Worm (Caenorhabditis elegans): ENCODE results near the gene stip-1.

The stip-1 gene

ce11 chrII:10349915-10350314 lies at the start of gene stip-1:
Gene stip-1 (minus strand): TSS chrII:10350012.
- TF ChIP-seq ets-5 (GFP tag; IDR thresholded peaks at IDR 0.05) (no peak), rnt-1 (tag; optimal IDR thresholded peaks at IDR 0.05) (peak; percentile 27), nhr-71 (tag; optimal IDR thresholded peaks at IDR 0.05) (peak; percentile 39), dsc-1 (tag; optimal IDR thresholded peaks at IDR 0.05) (no peak), lsy-2 (tag; optimal IDR thresholded peaks at IDR 0.05) (peak in 1 of 2 experiments; percentile 2), efl-1 (optimal IDR thresholded peaks at IDR 0.05) (no peak), efl-1 (GFP tag; optimal IDR thresholded peaks at IDR 0.05 in 1 of 2) (peak in 1 of 2 experiments; percentile 91), sup-37 (GFP tag; optimal IDR thresholded peaks at IDR 0.05) (no peak), xbp-1 (tag; optimal IDR thresholded peaks at IDR 0.05) (no peak), grh-1 (GFP tag; IDR thresholded peaks at IDR 0.05) (no peak)

ce11 chrII:10396578-10396977 lies 46.8 kb upstream of the stip-1 start, which contains the start of gene T09F3.5:
Gene T09F3.5 (plus strand): TSS chrII:10396878.
- TF ChIP-seq ztf-11 (tag; optimal IDR thresholded peaks at IDR 0.05), result no peak
- no peak for TF ChIP-seq unc-98 (GFP tag; IDR thresholded peaks at IDR 0.05)
- no peak for TF ChIP-seq alr-1 (tag; optimal IDR thresholded peaks at IDR 0.05; ENCODE audit: borderline replicate concordance)
- TF ChIP-seq nhr-20 (tag; optimal IDR thresholded peaks at IDR 0.05), result no peak

ce11 chrII:10395303-10395757 lies 45.5 kb upstream of the stip-1 start, which contains the start of gene T09F3.4:
Gene T09F3.4 (plus strand): TSS chrII:10395707.
- peak; percentile 82 for TF ChIP-seq tbx-2 (tag; optimal IDR thresholded peaks at IDR 0.05)
- no peak for TF ChIP-seq ceh-88 (GFP tag; IDR thresholded peaks at IDR 0.05)
- no peak for TF ChIP-seq ceh-8 (GFP tag; optimal IDR thresholded peaks at IDR 0.05)
- no peak for TF ChIP-seq aha-1 (tag; optimal IDR thresholded peaks at IDR 0.05)
- peak; percentile 89 for TF ChIP-seq nhr-85 (tag)
- peak; percentile 74 for TF ChIP-seq C04F5.9 (tag; optimal IDR thresholded peaks at IDR 0.05)
- TF ChIP-seq nhr-19 (GFP tag; conservative IDR thresholded peaks at IDR 0.05), result peak; percentile 75
- peak; percentile 84 for TF ChIP-seq sox-4 (tag; optimal IDR thresholded peaks at IDR 0.05)
- TF ChIP-seq unc-86 (tag; optimal IDR thresholded peaks at IDR 0.05), result peak; percentile 26
- TF ChIP-seq C34B4.2 (tag; optimal IDR thresholded peaks at IDR 0.05), result no peak
- TF ChIP-seq unc-30 (tag; optimal IDR thresholded peaks at IDR 0.05), result no peak
- TF ChIP-seq skn-1 (tag; optimal IDR thresholded peaks at IDR 0.05), result peak; percentile 42
- TF ChIP-seq elt-2 (tag; optimal IDR thresholded peaks at IDR 0.05), result peak; percentile 56
- peak; percentile 77 for TF ChIP-seq swsn-7 (tag; optimal IDR thresholded peaks at IDR 0.05)
- peak; percentile 33 for TF ChIP-seq Y116A8C.19 (tag; optimal IDR thresholded peaks at IDR 0.05; ENCODE audit: borderline replicate concordance)
- TF ChIP-seq lsy-2 (tag; optimal IDR thresholded peaks at IDR 0.05), result peak; percentile 72 to 76
- peak; percentile 44 for TF ChIP-seq unc-130 (tag; optimal IDR thresholded peaks at IDR 0.05)
- TF ChIP-seq sptf-1 (tag; optimal IDR thresholded peaks at IDR 0.05), result no peak
- peak; percentile 96 for TF ChIP-seq rnt-1 (tag; optimal IDR thresholded peaks at IDR 0.05)
- peak; percentile 38 for TF ChIP-seq C16A3.4 (tag; optimal IDR thresholded peaks at IDR 0.05)
- peak; percentile 71 for TF ChIP-seq lin-14 (GFP tag; optimal IDR thresholded peaks at IDR 0.05)
- TF ChIP-seq nhr-11 (tag; optimal IDR thresholded peaks at IDR 0.05), result no peak
- TF ChIP-seq ztf-4 (tag; optimal IDR thresholded peaks at IDR 0.05), result peak; percentile 0
- TF ChIP-seq nhr-28 (tag; optimal IDR thresholded peaks at IDR 0.05), result no peak
- TF ChIP-seq efl-3 (GFP tag; optimal IDR thresholded peaks at IDR 0.05), result no peak
- TF ChIP-seq ztf-11 (tag; optimal IDR thresholded peaks at IDR 0.05), result peak in 1 of 2 experiments; percentile 85
- peak; percentile 58 to 66 for TF ChIP-seq efl-1 (optimal IDR thresholded peaks at IDR 0.05)
- peak; percentile 59 to 95 for TF ChIP-seq efl-1 (GFP tag; optimal IDR thresholded peaks at IDR 0.05 in 1 of 2)
- TF ChIP-seq blmp-1 (tag; optimal IDR thresholded peaks at IDR 0.05), result peak; percentile 58
- no peak for TF ChIP-seq tlp-1 (tag; optimal IDR thresholded peaks at IDR 0.05)
- TF ChIP-seq ceh-63 (GFP tag; optimal IDR thresholded peaks at IDR 0.05), result no peak
- TF ChIP-seq egl-27 (tag; optimal IDR thresholded peaks at IDR 0.05), result no peak
- TF ChIP-seq lin-13 (GFP tag; optimal IDR thresholded peaks at IDR 0.05), result peak; percentile 10
- peak; percentile 92 for TF ChIP-seq nhr-20 (tag; optimal IDR thresholded peaks at IDR 0.05)
- peak; percentile 78 for TF ChIP-seq xbp-1 (tag; optimal IDR thresholded peaks at IDR 0.05)
- TF ChIP-seq grh-1 (GFP tag; IDR thresholded peaks at IDR 0.05), result peak; percentile 34; the same call in 1 of the 2 replicates
- peak; percentile 81 for TF ChIP-seq nhr-47 (tag; optimal IDR thresholded peaks at IDR 0.05)
- TF ChIP-seq elt-3 (tag; optimal IDR thresholded peaks at IDR 0.05), result peak in 1 of 6 experiments; percentile 35
- TF ChIP-seq nhr-71 (tag; optimal IDR thresholded peaks at IDR 0.05), result peak; percentile 87
- peak; percentile 76 for TF ChIP-seq pax-3 (tag; optimal IDR thresholded peaks at IDR 0.05)
- TF ChIP-seq nhr-237 (tag; optimal IDR thresholded peaks at IDR 0.05), result no peak
- TF ChIP-seq lin-39 (tag; optimal IDR thresholded peaks at IDR 0.05), result peak; percentile 31
- TF ChIP-seq F16B12.6 (tag; optimal IDR thresholded peaks at IDR 0.05), result peak; percentile 23
